Worm (Caenorhabditis elegans) whole organism, L4 larva: ENCODE data around the gene C31G12.3.

Source experiments
- F26F4.8 ChIP-seq: fragments of 200-800 bp; sonication (Bioruptor generic); conservative IDR thresholded peaks from 2 replicates; pipeline ENCODE4 v1.3.6; 2022; ENCODE audit warnings: missing genetic modification characterization, missing compliant biosample characterization
- lin-39 ChIP-seq: fragments of 150-350 bp; optimal IDR thresholded peaks from 2 replicates; lab custom pipeline; 2014; ENCODE audit warnings: missing biosample characterization, missing genetic modification reagents, missing genetic modification characterization
- madf-5 ChIP-seq, 2 experiments: fragments of 200-800 bp; sonication (Bioruptor generic); IDR thresholded peaks; 2 replicates each; pipeline ENCODE4 v1.3.6; 2022; ENCODE audit warnings: missing compliant biosample characterization in 2 of 2, missing genetic modification characterization in 2 of 2
- zag-1 ChIP-seq: fragments of 150-350 bp; optimal IDR thresholded peaks from 2 replicates; lab custom pipeline; 2014; ENCODE audit warnings: missing biosample characterization, missing genetic modification characterization

DNA sequence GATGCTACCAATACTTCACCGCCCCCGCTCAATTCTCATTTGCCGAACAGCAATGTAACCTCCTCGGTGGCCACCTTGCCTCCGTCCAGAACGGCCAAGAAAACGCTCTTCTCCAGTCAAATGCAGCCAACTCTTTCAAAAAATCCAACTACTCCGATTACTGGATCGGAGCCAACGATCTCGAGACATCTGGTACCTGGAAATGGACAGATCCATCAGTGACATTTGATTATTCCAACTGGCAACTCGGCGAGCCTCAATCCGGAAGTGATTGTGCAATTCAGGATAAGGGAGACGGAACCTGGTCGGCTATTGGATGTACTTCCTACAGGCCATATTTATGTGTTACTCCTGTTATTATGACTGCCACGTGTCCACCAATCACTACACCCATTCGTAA, 26.8 kb upstream of the C31G12.3 start:
- no peak for TF ChIP-seq zag-1 (tag; lab: Kevin White, UChicago)
- TF ChIP-seq F26F4.8 (GFP tag; lab: Robert Waterston, UW), result no peak
- no peak for TF ChIP-seq lin-39 (tag; lab: Kevin White, UChicago)
- TF ChIP-seq madf-5 (GFP tag; IDR thresholded peaks at IDR 0.05; lab: Robert Waterston, UW), result no peak
